Fruit fly (Drosophila melanogaster): ENCODE results near the gene hb.

The hb gene

dm6 chr3R:8670529-8671491, 26.8 kb downstream of the hb start, which contains the start of gene p (continued):
- peak; percentile 19 for TF ChIP-seq CG7839 (tag; optimal IDR thresholded peaks at IDR 0.05)
- TF ChIP-seq Side (GFP tag; optimal IDR thresholded peaks at IDR 0.05): peak; percentile 28
- TF ChIP-seq usp (GFP tag; optimal IDR thresholded peaks at IDR 0.05): no peak
- peak; percentile 32 for TF ChIP-seq Myb (GFP tag; optimal IDR thresholded peaks at IDR 0.05)
- no peak; the same call in 2 of the 3 replicates for TF ChIP-seq Aef1 (GFP tag; IDR thresholded peaks at IDR 0.05)
- TF ChIP-seq HLH4C (GFP tag; IDR thresholded peaks at IDR 0.05; ENCODE audit: partially characterized antibody): no peak
- TF ChIP-seq CG17612 (GFP tag; IDR thresholded peaks at IDR 0.05): no peak
- no peak for TF ChIP-seq CG34422 (GFP tag; IDR thresholded peaks at IDR 0.05)
- TF ChIP-seq CG7271 (tag; optimal IDR thresholded peaks at IDR 0.05): peak; percentile 8
- no peak for TF ChIP-seq D19A (tag; optimal IDR thresholded peaks at IDR 0.05)
- no peak for TF ChIP-seq tgo (GFP tag; IDR thresholded peaks at IDR 0.05)
- TF ChIP-seq Doc3 (GFP tag; IDR thresholded peaks at IDR 0.05; ENCODE audit: partially characterized antibody): no peak
- TF ChIP-seq CG2712 (tag; optimal IDR thresholded peaks at IDR 0.05): peak; percentile 14
- peak; percentile 39 for TF ChIP-seq wek (GFP tag; optimal IDR thresholded peaks at IDR 0.05)
- TF ChIP-seq Dek (tag; optimal IDR thresholded peaks at IDR 0.05): no peak
- TF ChIP-seq CG11085 (GFP tag; IDR thresholded peaks at IDR 0.05): no peak
- peak; percentile 21 for TF ChIP-seq Fer3 (tag; optimal IDR thresholded peaks at IDR 0.05)
- no peak for TF ChIP-seq sisA (GFP tag; IDR thresholded peaks at IDR 0.05)
- TF ChIP-seq rib (GFP tag; IDR thresholded peaks at IDR 0.05): peak; percentile 53
- no peak for TF ChIP-seq Chrac-16 (GFP tag; optimal IDR thresholded peaks at IDR 0.05)
- TF ChIP-seq Ptx1 (GFP tag; IDR thresholded peaks at IDR 0.05): 0 out of 2 replicates have a peak, but pooled peaks have one; percentile 43
- TF ChIP-seq seq (GFP tag; IDR thresholded peaks at IDR 0.05): no peak; the same call in 1 of the 2 replicates
- TF ChIP-seq unc-4 (GFP tag; IDR thresholded peaks at IDR 0.05; ENCODE audit: partially characterized antibody): no peak
- TF ChIP-seq CG12155 (GFP tag; optimal IDR thresholded peaks at IDR 0.05): peak; percentile 26
- peak; percentile 34 for TF ChIP-seq CG10979 (tag; optimal IDR thresholded peaks at IDR 0.05)
- peak; percentile 37 for TF ChIP-seq Drgx (GFP tag; IDR thresholded peaks at IDR 0.05)
- no peak for TF ChIP-seq Hey (tag; optimal IDR thresholded peaks at IDR 0.05)
- no peak for TF ChIP-seq CG4360 (GFP tag; IDR thresholded peaks at IDR 0.05)
- peak; percentile 15 for TF ChIP-seq NC2β (GFP tag; optimal IDR thresholded peaks at IDR 0.05)
- no peak for TF ChIP-seq bbx (GFP tag; IDR thresholded peaks at IDR 0.05; ENCODE audit: partially characterized antibody)
- TF ChIP-seq Dll (GFP tag; IDR thresholded peaks at IDR 0.05; ENCODE audit: partially characterized antibody): 0 out of 4 replicates have a peak, but pooled peaks have one; percentile 18
- TF ChIP-seq inv (GFP tag; IDR thresholded peaks at IDR 0.05; ENCODE audit: partially characterized antibody): no peak
- TF ChIP-seq Med (GFP tag): peak; percentile 77
- no peak for TF ChIP-seq ac (GFP tag; optimal IDR thresholded peaks at IDR 0.05)
- TF ChIP-seq CG31365 (tag; optimal IDR thresholded peaks at IDR 0.05): no peak
- TF ChIP-seq chm (GFP tag; IDR thresholded peaks at IDR 0.05): 0 out of 2 replicates have a peak, but pooled peaks have one; percentile 32
- no peak; the same call in 2 of the 3 replicates for TF ChIP-seq B-H1 (GFP tag; IDR thresholded peaks at IDR 0.05)
- TF ChIP-seq CG18599 (GFP tag; optimal IDR thresholded peaks at IDR 0.05): peak; percentile 66
- TF ChIP-seq CG1603 (tag; optimal IDR thresholded peaks at IDR 0.05): peak; percentile 18
- TF ChIP-seq pros (GFP tag; optimal IDR thresholded peaks at IDR 0.05): no peak
- peak; percentile 35 for TF ChIP-seq CG12236 (GFP tag; optimal IDR thresholded peaks at IDR 0.05)
- TF ChIP-seq CG8478 (optimal IDR thresholded peaks at IDR 0.05): no peak
- TF ChIP-seq Ada2b (GFP tag; IDR thresholded peaks at IDR 0.05): no peak
- no peak for TF ChIP-seq abd-A (tag; optimal IDR thresholded peaks at IDR 0.05)
- peak; percentile 11 for TF ChIP-seq CTCF (GFP tag; optimal IDR thresholded peaks at IDR 0.05)
- no peak for TF ChIP-seq ro (GFP tag; IDR thresholded peaks at IDR 0.05)
- TF ChIP-seq pzg (GFP tag; optimal IDR thresholded peaks at IDR 0.05): peak; percentile 5
- no peak for TF ChIP-seq CG2875 (GFP tag; optimal IDR thresholded peaks at IDR 0.05)
- peak; percentile 66 for TF ChIP-seq CG2120 (GFP tag; optimal IDR thresholded peaks at IDR 0.05)

All from whole organism, embryonic.